Worm (Caenorhabditis elegans) whole organism, L2 larva: ENCODE measurements around the gene shpk-1.

ENCODE experiments used
- C34F6.9 ChIP-seq: fragments of 150-350 bp; optimal IDR thresholded peaks from 2 replicates; lab custom pipeline; 2014; ENCODE audit warnings: missing biosample characterization, missing genetic modification characterization
- F13H6.1 ChIP-seq: sonication (generic microtip); optimal IDR thresholded peaks from 2 replicates; lab custom pipeline; 2016; ENCODE audit warnings: missing genetic modification characterization, missing compliant biosample characterization
- R02D3.7 ChIP-seq: fragments of 150-350 bp; optimal IDR thresholded peaks from 2 replicates; lab custom pipeline; 2014; ENCODE audit warnings: missing biosample characterization, missing genetic modification characterization
- Y55F3AM.14 ChIP-seq: fragments of 200-800 bp; sonication (Bioruptor generic); optimal IDR thresholded peaks from 2 replicates; lab custom pipeline; 2018; ENCODE audit warnings: mild to moderate bottlenecking, missing genetic modification characterization, missing compliant biosample characterization
- alr-1 ChIP-seq: fragments of 150-350 bp; optimal IDR thresholded peaks from 2 replicates; lab custom pipeline; 2014; ENCODE audit warnings: missing biosample characterization, missing genetic modification characterization
- blmp-1 ChIP-seq: sonication (generic microtip); optimal IDR thresholded peaks from 2 replicates; lab custom pipeline; 2017; ENCODE audit warnings: missing genetic modification characterization, mild to moderate bottlenecking, missing compliant biosample characterization, antibody characterized with exemption, moderate library complexity; ENCODE audit not compliant: insufficient read depth
- ceh-16 ChIP-seq: fragments of 150-350 bp; optimal IDR thresholded peaks from 2 replicates; lab custom pipeline; 2014; ENCODE audit warnings: missing biosample characterization, missing genetic modification characterization
- ceh-82 ChIP-seq: fragments of 150-350 bp; optimal IDR thresholded peaks from 2 replicates; lab custom pipeline; 2014; ENCODE audit warnings: missing biosample characterization, missing genetic modification characterization
- crh-2 ChIP-seq: sonication (generic microtip); optimal IDR thresholded peaks from 2 replicates; lab custom pipeline; 2017; ENCODE audit warnings: missing biosample characterization, missing genetic modification characterization
- dmd-4 ChIP-seq: sonication (generic microtip); optimal IDR thresholded peaks from 2 replicates; lab custom pipeline; 2017; ENCODE audit warnings: missing biosample characterization, missing genetic modification characterization
- elt-1 ChIP-seq: fragments of 150-350 bp; optimal IDR thresholded peaks from 2 replicates; lab custom pipeline; 2014; ENCODE audit warnings: missing biosample characterization, missing genetic modification characterization
- elt-3 ChIP-seq: sonication (generic microtip); optimal IDR thresholded peaks from 2 replicates; lab custom pipeline; 2017; ENCODE audit warnings: missing biosample characterization, missing genetic modification characterization
- gmeb-1 ChIP-seq: fragments of 150-350 bp; optimal IDR thresholded peaks from 2 replicates; lab custom pipeline; 2014; ENCODE audit warnings: missing biosample characterization, missing genetic modification characterization
- lin-11 ChIP-seq: fragments of 150-350 bp; sonication (generic microtip); optimal IDR thresholded peaks from 2 replicates; lab custom pipeline; 2014; ENCODE audit warnings: missing biosample characterization, missing genetic modification characterization, inconsistent platforms, mixed read lengths
- lin-13 ChIP-seq: fragments of 150-350 bp; optimal IDR thresholded peaks from 2 replicates; lab custom pipeline; 2014; ENCODE audit warnings: missing biosample characterization, missing genetic modification reagents, missing genetic modification characterization
- lsy-2 ChIP-seq, 2 experiments: fragments of 150-350 bp in 1 of 2; sonication (generic microtip) in 1 of 2; optimal IDR thresholded peaks; 2 replicates each; lab custom pipeline; 2014 to 2017; ENCODE audit warnings: missing biosample characterization in 2 of 2, missing genetic modification characterization in 2 of 2
- mab-5 ChIP-seq: fragments of 150-350 bp; optimal IDR thresholded peaks from 2 replicates; lab custom pipeline; 2014; ENCODE audit warnings: missing biosample characterization, missing genetic modification characterization
- mbf-1 ChIP-seq: sonication (generic microtip); optimal IDR thresholded peaks from 2 replicates; lab custom pipeline; 2017; ENCODE audit warnings: missing biosample characterization, missing genetic modification characterization
- nhr-10 ChIP-seq: sonication (generic microtip); optimal IDR thresholded peaks from 2 replicates; lab custom pipeline; 2017; ENCODE audit warnings: missing biosample characterization, missing genetic modification characterization
- nhr-12 ChIP-seq: fragments of 150-350 bp; optimal IDR thresholded peaks from 2 replicates; lab custom pipeline; 2014; ENCODE audit warnings: missing biosample characterization, missing genetic modification characterization
- nhr-129 ChIP-seq: fragments of 150-350 bp; optimal IDR thresholded peaks from 2 replicates; lab custom pipeline; 2014; ENCODE audit warnings: missing biosample characterization, missing genetic modification characterization
- nhr-23 ChIP-seq: fragments of 150-350 bp; optimal IDR thresholded peaks from 2 replicates; lab custom pipeline; 2014; ENCODE audit warnings: missing biosample characterization, missing genetic modification reagents, missing genetic modification characterization
- nhr-25 ChIP-seq: fragments of 150-350 bp; sonication (generic microtip); optimal IDR thresholded peaks from 3 replicates; lab custom pipeline; 2014; ENCODE audit warnings: missing biosample characterization, missing genetic modification characterization
- nhr-6 ChIP-seq: fragments of 150-350 bp; optimal IDR thresholded peaks from 2 replicates; lab custom pipeline; 2014; ENCODE audit warnings: missing biosample characterization, missing genetic modification characterization
- nhr-77 ChIP-seq: fragments of 150-350 bp; optimal IDR thresholded peaks from 2 replicates; lab custom pipeline; 2014; ENCODE audit warnings: missing biosample characterization, missing genetic modification characterization
- sem-4 ChIP-seq: fragments of 150-350 bp; optimal IDR thresholded peaks from 2 replicates; lab custom pipeline; 2014; ENCODE audit warnings: missing biosample characterization, missing genetic modification reagents, missing genetic modification characterization
- skn-1 ChIP-seq: sonication (generic microtip); optimal IDR thresholded peaks from 2 replicates; lab custom pipeline; 2017; ENCODE audit warnings: missing biosample characterization, missing genetic modification characterization
- sma-3 ChIP-seq: sonication (generic microtip); optimal IDR thresholded peaks from 2 replicates; lab custom pipeline; 2016; ENCODE audit warnings: missing genetic modification reagents, missing genetic modification characterization, missing compliant biosample characterization
- sma-9 ChIP-seq, 2 experiments: fragments of 150-350 bp in 1 of 2; sonication (generic microtip) in 1 of 2; optimal IDR thresholded peaks; 2 replicates each; lab custom pipeline; 2014 to 2016; ENCODE audit warnings: missing genetic modification characterization in 2 of 2, mild to moderate bottlenecking in 1 of 2, missing biosample characterization in 1 of 2, missing compliant biosample characterization in 1 of 2, missing genetic modification reagents in 1 of 2, moderate library complexity in 1 of 2
- snpc-4 ChIP-seq: fragments of 150-350 bp; optimal IDR thresholded peaks from 2 replicates; lab custom pipeline; 2014; ENCODE audit warnings: missing biosample characterization, missing genetic modification characterization
- unc-55 ChIP-seq: fragments of 150-350 bp; sonication (generic microtip); optimal IDR thresholded peaks from 3 replicates; lab custom pipeline; 2014; ENCODE audit warnings: missing biosample characterization, missing genetic modification reagents, missing genetic modification characterization
- zag-1 ChIP-seq: fragments of 150-350 bp; optimal IDR thresholded peaks from 2 replicates; lab custom pipeline; 2014; ENCODE audit warnings: missing biosample characterization, missing genetic modification characterization
- ztf-1 ChIP-seq: fragments of 200-800 bp; sonication (Bioruptor generic); conservative IDR thresholded peaks from 2 replicates; pipeline ENCODE4 v1.3.6; 2022; ENCODE audit warnings: missing genetic modification characterization, missing compliant biosample characterization
- ztf-11 ChIP-seq: sonication (generic microtip); optimal IDR thresholded peaks from 2 replicates; lab custom pipeline; 2017; ENCODE audit warnings: missing biosample characterization, missing genetic modification characterization
- ztf-4 ChIP-seq: fragments of 150-350 bp; optimal IDR thresholded peaks from 2 replicates; lab custom pipeline; 2014; ENCODE audit warnings: missing biosample characterization, missing genetic modification characterization

Gene shpk-1

ce11 chrIII:13563000-13563522, 44.8 kb upstream of the shpk-1 start, which contains the start of gene T05D4.2 (continued):
- TF ChIP-seq ztf-11 (no peak), sma-3 (GFP tag; lab: Kevin White, UChicago) (no peak)

DNA sequence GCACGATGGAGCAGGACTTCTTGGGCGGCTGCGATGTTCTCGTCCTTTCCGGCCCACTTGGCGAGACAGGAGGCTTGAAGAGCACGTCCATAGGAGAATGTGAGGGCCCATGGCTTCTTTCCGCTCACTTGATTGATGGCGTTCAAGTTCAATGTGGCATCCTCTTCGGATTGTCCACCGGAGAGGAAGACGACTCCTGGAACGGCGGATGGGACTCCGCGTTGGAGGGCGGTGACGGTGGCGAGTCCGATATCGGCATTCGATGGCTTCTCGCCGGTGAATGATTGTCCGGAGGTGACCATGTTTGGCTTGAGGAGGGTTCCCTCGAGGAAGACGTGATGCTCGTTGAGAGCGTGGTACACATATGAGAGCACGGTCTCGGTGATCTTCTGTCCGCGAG, 44.2 kb upstream of the shpk-1 start:
- no peak for TF ChIP-seq ztf-1
- no peak for TF ChIP-seq elt-1 (tag; lab: Kevin White, UChicago)

DNA sequence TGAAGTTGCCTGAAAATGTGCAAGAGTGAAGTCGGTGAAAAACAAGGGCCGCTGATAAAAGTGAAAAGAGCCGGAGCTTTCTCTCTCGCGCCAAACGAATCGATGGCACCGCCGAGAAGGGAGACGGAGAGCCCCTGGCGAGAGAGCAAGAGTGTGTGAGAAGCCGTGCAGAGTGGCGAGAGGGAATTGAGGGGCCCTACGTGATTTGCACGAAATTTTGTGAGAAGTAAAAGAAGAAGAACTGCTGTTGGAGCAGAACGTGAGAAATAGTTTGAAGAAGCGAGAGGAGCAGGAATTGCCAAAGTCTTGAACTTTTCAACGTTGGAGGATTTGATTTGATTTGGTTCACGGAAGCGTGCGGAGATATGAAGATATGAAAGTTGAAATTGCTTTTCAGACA, 42.9 kb upstream of the shpk-1 start, which contains the start of gene aldo-1:
Gene aldo-1 (minus strand): TSS at position 9 of the 400 bp plus-strand sequence.
- peak; percentile 53 for TF ChIP-seq unc-55
- TF ChIP-seq elt-1 (tag; lab: Kevin White, UChicago), result no peak
- TF ChIP-seq sma-9 (GFP tag; optimal IDR thresholded peaks at IDR 0.05; lab: Kevin White, UChicago), result peak; percentile 51
- TF ChIP-seq sma-9 (tag; optimal IDR thresholded peaks at IDR 0.05; lab: Kevin White, UChicago), result no peak
- peak; percentile 62 for TF ChIP-seq C34F6.9 (tag; lab: Kevin White, UChicago)
- TF ChIP-seq nhr-129, result peak; percentile 76
- TF ChIP-seq ztf-4, result no peak
- peak in 1 of 2 experiments; percentile 45 for TF ChIP-seq lsy-2 (tag; optimal IDR thresholded peaks at IDR 0.05; lab: Kevin White, UChicago)
- peak; percentile 41 for TF ChIP-seq zag-1 (tag; lab: Kevin White, UChicago)
- TF ChIP-seq dmd-4, result no peak
- no peak for TF ChIP-seq sma-3 (GFP tag; lab: Kevin White, UChicago)
- peak; percentile 60 for TF ChIP-seq F13H6.1 (tag; lab: Kevin White, UChicago)
- no peak for TF ChIP-seq gmeb-1
- peak; percentile 12 for TF ChIP-seq crh-2
- no peak for TF ChIP-seq lin-13 (GFP tag; lab: Kevin White, UChicago)
- TF ChIP-seq snpc-4 (tag; lab: Kevin White, UChicago), result no peak
- no peak for TF ChIP-seq skn-1 (tag; lab: Kevin White, UChicago)
- TF ChIP-seq sem-4 (tag; lab: Kevin White, UChicago), result peak; percentile 6
- no peak for TF ChIP-seq nhr-12 (tag; lab: Kevin White, UChicago)
- peak; percentile 70 for TF ChIP-seq lin-11 (tag; lab: Kevin White, UChicago)

DNA sequence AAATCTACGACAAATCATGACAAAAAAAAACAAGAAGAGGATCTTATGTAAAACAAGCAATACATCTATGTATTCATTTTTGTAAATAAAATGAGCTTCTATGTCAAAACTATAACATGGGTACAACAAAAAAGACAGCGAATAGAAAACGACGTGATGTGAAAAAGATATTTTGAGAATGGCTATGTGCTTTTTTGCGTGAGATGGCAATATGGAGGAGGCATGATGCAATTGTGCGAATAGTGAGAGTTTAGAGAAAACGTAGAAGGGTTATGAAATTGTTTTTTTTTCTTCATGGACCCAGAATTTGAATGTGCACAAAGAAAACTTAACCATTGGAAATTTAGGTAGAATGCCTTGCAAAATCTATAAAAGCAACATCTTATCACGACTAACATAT, 41.8 kb upstream of the shpk-1 start:
- TF ChIP-seq snpc-4 (tag; lab: Kevin White, UChicago) (no peak), crh-2 (no peak), nhr-6 (tag; lab: Kevin White, UChicago) (no peak), alr-1 (no peak), elt-1 (tag; lab: Kevin White, UChicago) (no peak), nhr-129 (peak; percentile 98), mbf-1 (tag; lab: Kevin White, UChicago) (no peak), zag-1 (tag; lab: Kevin White, UChicago) (no peak), F13H6.1 (tag; lab: Kevin White, UChicago) (no peak), nhr-77 (no peak), unc-55 (peak; percentile 46), nhr-25 (tag; lab: Kevin White, UChicago) (no peak), ceh-16 (tag; lab: Kevin White, UChicago) (no peak), lin-13 (GFP tag; lab: Kevin White, UChicago) (no peak), nhr-23 (tag; lab: Kevin White, UChicago) (no peak), mab-5 (no peak), blmp-1 (tag; lab: Kevin White, UChicago) (no peak), C34F6.9 (tag; lab: Kevin White, UChicago) (peak; percentile 53), Y55F3AM.14 (GFP tag; lab: Kevin White, UChicago) (no peak), lsy-2 (tag; optimal IDR thresholded peaks at IDR 0.05; lab: Kevin White, UChicago) (peak in 1 of 2 experiments; percentile 31), elt-3 (tag; lab: Kevin White, UChicago) (no peak), nhr-10 (tag; lab: Kevin White, UChicago) (no peak)

ce11 chrIII:13570347-13570746, 37.5 kb upstream of the shpk-1 start, which contains the start of gene exc-12:
Gene exc-12 (minus strand): TSS chrIII:13570447.
- TF ChIP-seq skn-1 (tag; lab: Kevin White, UChicago), result no peak
- no peak for TF ChIP-seq mab-5
- no peak for TF ChIP-seq nhr-77
- TF ChIP-seq R02D3.7, result no peak
- no peak for TF ChIP-seq crh-2
- no peak for TF ChIP-seq ceh-82
